Worm (Caenorhabditis elegans) whole organism, late embryonic: ENCODE data around the gene grld-1.

Experiments
- ceh-9 ChIP-seq: sonication (generic microtip); optimal IDR thresholded peaks from 2 replicates; lab custom pipeline; 2016; ENCODE audit warnings: mild to moderate bottlenecking, missing genetic modification characterization, inconsistent platforms, missing compliant biosample characterization
- pax-1 ChIP-seq: fragments of 150-350 bp; optimal IDR thresholded peaks from 2 replicates; lab custom pipeline; 2014; ENCODE audit warnings: missing biosample characterization, missing genetic modification characterization
- tbx-7 ChIP-seq: sonication (generic microtip); optimal IDR thresholded peaks from 2 replicates; lab custom pipeline; 2016; ENCODE audit warnings: missing genotype, missing genetic modification characterization, missing compliant biosample characterization

DNA sequence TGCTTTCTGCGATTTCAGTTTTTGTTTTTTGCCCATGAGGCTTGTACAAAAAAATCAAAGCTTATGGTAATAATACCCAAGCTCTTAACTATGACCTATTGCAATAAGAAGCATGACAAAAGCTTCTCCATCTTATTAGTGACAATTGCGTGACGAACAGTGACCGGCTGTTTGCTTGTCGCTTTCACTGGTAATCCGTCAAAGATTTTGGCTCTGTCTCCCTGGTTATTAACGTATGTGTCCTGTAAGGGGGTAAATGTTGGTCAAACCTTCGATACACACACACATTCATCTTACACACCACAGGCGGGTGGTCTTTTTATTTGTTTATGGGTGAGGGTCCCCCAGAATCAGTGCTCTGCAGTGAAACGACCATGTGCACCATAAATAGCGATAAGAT lies 48.4 kb upstream of the grld-1 start:
- TF ChIP-seq tbx-7 (tag; lab: Kevin White, UChicago) (no peak), pax-1 (no peak), ceh-9 (tag; lab: Kevin White, UChicago) (no peak)
